Worm (Caenorhabditis elegans) whole organism, L4 larva: ENCODE data around the gene pgp-13.

ENCODE experiments used
- ceh-82 ChIP-seq: sonication (generic microtip); optimal IDR thresholded peaks from 2 replicates; lab custom pipeline; 2017; ENCODE audit warnings: missing biosample characterization, missing genetic modification characterization
- daf-12 ChIP-seq: fragments of 150-350 bp; optimal IDR thresholded peaks from 2 replicates; lab custom pipeline; 2014; ENCODE audit warnings: missing biosample characterization, missing genetic modification reagents, missing genetic modification characterization
- lin-15B ChIP-seq: fragments of 150-350 bp; sonication (generic microtip); optimal IDR thresholded peaks from 3 replicates; lab custom pipeline; 2014; ENCODE audit warnings: missing biosample characterization, missing genetic modification characterization
- nhr-28 ChIP-seq: fragments of 150-350 bp; optimal IDR thresholded peaks from 2 replicates; lab custom pipeline; 2014; ENCODE audit warnings: missing biosample characterization, missing genetic modification characterization
- nhr-77 ChIP-seq: fragments of 150-350 bp; optimal IDR thresholded peaks from 2 replicates; lab custom pipeline; 2014; ENCODE audit warnings: missing biosample characterization, missing genetic modification characterization
- spr-1 ChIP-seq: sonication (generic microtip); optimal IDR thresholded peaks from 2 replicates; lab custom pipeline; 2016; ENCODE audit warnings: mild to moderate bottlenecking, missing genetic modification characterization, missing compliant biosample characterization
- zag-1 ChIP-seq: fragments of 150-350 bp; optimal IDR thresholded peaks from 2 replicates; lab custom pipeline; 2014; ENCODE audit warnings: missing biosample characterization, missing genetic modification characterization

DNA sequence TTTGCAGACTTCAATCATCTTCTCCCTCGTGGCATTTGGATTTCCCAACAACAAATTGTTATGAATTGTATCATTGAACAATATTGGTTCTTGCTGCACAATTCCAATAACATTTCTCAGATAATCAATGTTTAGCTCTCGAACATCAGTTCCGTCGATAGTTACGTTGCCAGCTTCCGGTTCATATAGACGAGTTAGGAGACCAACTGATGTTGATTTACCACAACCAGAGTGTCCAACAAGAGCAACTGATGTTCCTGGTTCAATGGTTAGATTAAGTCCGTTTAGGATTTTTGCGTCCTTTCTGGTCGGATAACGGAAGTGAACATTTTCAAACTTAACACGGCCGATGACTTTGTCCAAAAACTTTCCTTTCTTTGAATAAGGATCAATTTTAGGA lies 15.5 kb downstream of the pgp-13 start:
- no peak for TF ChIP-seq nhr-28 (tag; lab: Kevin White, UChicago)
- TF ChIP-seq spr-1 (tag; lab: Kevin White, UChicago), result no peak
- no peak for TF ChIP-seq lin-15B (tag; lab: Kevin White, UChicago)
- no peak for TF ChIP-seq zag-1 (tag; lab: Kevin White, UChicago)
- TF ChIP-seq daf-12, result no peak
- no peak for TF ChIP-seq ceh-82
- TF ChIP-seq nhr-77 (tag; lab: Kevin White, UChicago), result no peak
